Worm (Caenorhabditis elegans): ENCODE measurements around the gene oatr-1.
A peak's percentile ranks its signal among the peaks of the same experiment; 100 is the strongest.

Gene oatr-1

ce11 chrIII:6360114-6360513 is 35.9 kb downstream of the oatr-1 start:
- no peak for TF ChIP-seq flt-1 (GFP tag; IDR thresholded peaks at IDR 0.05)
- TF ChIP-seq ceh-36 (tag; optimal IDR thresholded peaks at IDR 0.05): no peak
- TF ChIP-seq hmbx-1 (tag; optimal IDR thresholded peaks at IDR 0.05): no peak

ce11 chrIII:6359171-6359854 is 36.7 kb downstream of the oatr-1 start:
- TF ChIP-seq ceh-13 (GFP tag; optimal IDR thresholded peaks at IDR 0.05) (no peak), tbx-11 (GFP tag; IDR thresholded peaks at IDR 0.05) (0 out of 2 replicates have a peak, but pooled peaks have one; percentile 16)

- TF ChIP-seq hmg-4 (GFP tag; optimal IDR thresholded peaks at IDR 0.05) (no peak), ets-7 (tag; optimal IDR thresholded peaks at IDR 0.05) (no peak), ceh-13 (GFP tag; optimal IDR thresholded peaks at IDR 0.05) (no peak), flt-1 (GFP tag; IDR thresholded peaks at IDR 0.05) (no peak), tbx-11 (GFP tag; IDR thresholded peaks at IDR 0.05) (no peak), hmbx-1 (tag; optimal IDR thresholded peaks at IDR 0.05) (no peak), hnd-1 (tag; optimal IDR thresholded peaks at IDR 0.05) (no peak), tbx-37 (GFP tag; conservative IDR thresholded peaks at IDR 0.05) (no peak), pes-1 (GFP tag; IDR thresholded peaks at IDR 0.05) (no peak), tra-4 (tag; optimal IDR thresholded peaks at IDR 0.05) (no peak)
Measured at ce11 chrIII:6358704-6359103, 37.3 kb downstream of the oatr-1 start.

ce11 chrIII:6356764-6357163 is 39.2 kb downstream of the oatr-1 start:
- TF ChIP-seq scrt-1 (GFP tag; IDR thresholded peaks at IDR 0.05) (no peak), pes-1 (GFP tag; IDR thresholded peaks at IDR 0.05) (no peak), F13C5.2 (tag; optimal IDR thresholded peaks at IDR 0.05) (no peak), ceh-36 (tag; optimal IDR thresholded peaks at IDR 0.05) (no peak), tbx-37 (GFP tag; conservative IDR thresholded peaks at IDR 0.05) (no peak), sea-1 (GFP tag; conservative IDR thresholded peaks at IDR 0.05) (no peak), B0310.2 (tag; optimal IDR thresholded peaks at IDR 0.05) (no peak), hnd-1 (tag; optimal IDR thresholded peaks at IDR 0.05) (no peak), ama-1 (optimal IDR thresholded peaks at IDR 0.05) (no peak), tra-4 (tag; optimal IDR thresholded peaks at IDR 0.05) (no peak), hmg-4 (GFP tag; optimal IDR thresholded peaks at IDR 0.05) (no peak), ceh-13 (GFP tag; optimal IDR thresholded peaks at IDR 0.05) (no peak), aly-1 (tag; optimal IDR thresholded peaks at IDR 0.05) (no peak), tbx-11 (GFP tag; IDR thresholded peaks at IDR 0.05) (no peak), ets-7 (tag; optimal IDR thresholded peaks at IDR 0.05) (no peak), flt-1 (GFP tag; IDR thresholded peaks at IDR 0.05) (no peak), hmbx-1 (tag; optimal IDR thresholded peaks at IDR 0.05) (no peak)

- TF ChIP-seq sea-1 (GFP tag; conservative IDR thresholded peaks at IDR 0.05): no peak
- no peak for TF ChIP-seq ceh-13 (GFP tag; optimal IDR thresholded peaks at IDR 0.05)
- no peak for TF ChIP-seq scrt-1 (GFP tag; IDR thresholded peaks at IDR 0.05)
- TF ChIP-seq tbx-37 (GFP tag; conservative IDR thresholded peaks at IDR 0.05): no peak
- no peak for TF ChIP-seq hmbx-1 (tag; optimal IDR thresholded peaks at IDR 0.05)
- no peak for TF ChIP-seq ceh-36 (tag; optimal IDR thresholded peaks at IDR 0.05)
- no peak for TF ChIP-seq ets-7 (tag; optimal IDR thresholded peaks at IDR 0.05)
- TF ChIP-seq hnd-1 (tag; optimal IDR thresholded peaks at IDR 0.05): no peak
- TF ChIP-seq aly-1 (tag; optimal IDR thresholded peaks at IDR 0.05): no peak
- TF ChIP-seq pes-1 (GFP tag; IDR thresholded peaks at IDR 0.05): no peak
- TF ChIP-seq F13C5.2 (tag; optimal IDR thresholded peaks at IDR 0.05): no peak
- TF ChIP-seq hmg-4 (GFP tag; optimal IDR thresholded peaks at IDR 0.05): no peak
Measured at ce11 chrIII:6356007-6356406, 40.0 kb downstream of the oatr-1 start.

ce11 chrIII:6355359-6355758 is 40.6 kb downstream of the oatr-1 start:
- TF ChIP-seq hnd-1 (tag; optimal IDR thresholded peaks at IDR 0.05): no peak
- no peak for TF ChIP-seq pes-1 (GFP tag; IDR thresholded peaks at IDR 0.05)
- TF ChIP-seq tra-4 (tag; optimal IDR thresholded peaks at IDR 0.05): no peak
- TF ChIP-seq ama-1 (optimal IDR thresholded peaks at IDR 0.05): no peak
- no peak for TF ChIP-seq hmg-4 (GFP tag; optimal IDR thresholded peaks at IDR 0.05)

ce11 chrIII:6353084-6353483 is 42.9 kb downstream of the oatr-1 start, which contains the start of gene akap-1:
TSS of gene akap-1 (plus strand) at chrIII:6353384.
- TF ChIP-seq scrt-1 (GFP tag; IDR thresholded peaks at IDR 0.05) (no peak), tra-4 (tag; optimal IDR thresholded peaks at IDR 0.05) (no peak), B0310.2 (tag; optimal IDR thresholded peaks at IDR 0.05) (no peak), tbx-11 (GFP tag; IDR thresholded peaks at IDR 0.05) (no peak), hmbx-1 (tag; optimal IDR thresholded peaks at IDR 0.05) (no peak), pes-1 (GFP tag; IDR thresholded peaks at IDR 0.05) (no peak), ceh-13 (GFP tag; optimal IDR thresholded peaks at IDR 0.05) (no peak), hnd-1 (tag; optimal IDR thresholded peaks at IDR 0.05) (no peak), ama-1 (optimal IDR thresholded peaks at IDR 0.05) (no peak), hmg-4 (GFP tag; optimal IDR thresholded peaks at IDR 0.05) (no peak), tbx-37 (GFP tag; conservative IDR thresholded peaks at IDR 0.05) (no peak), ets-7 (tag; optimal IDR thresholded peaks at IDR 0.05) (no peak), aly-1 (tag; optimal IDR thresholded peaks at IDR 0.05) (no peak), F13C5.2 (tag; optimal IDR thresholded peaks at IDR 0.05) (no peak), flt-1 (GFP tag; IDR thresholded peaks at IDR 0.05) (no peak), ceh-36 (tag; optimal IDR thresholded peaks at IDR 0.05) (no peak)

- no peak for TF ChIP-seq tbx-37 (GFP tag; conservative IDR thresholded peaks at IDR 0.05)
- TF ChIP-seq ceh-36 (tag; optimal IDR thresholded peaks at IDR 0.05): no peak
- no peak for TF ChIP-seq sea-1 (GFP tag; conservative IDR thresholded peaks at IDR 0.05)
- no peak for TF ChIP-seq aly-1 (tag; optimal IDR thresholded peaks at IDR 0.05)
- TF ChIP-seq ets-7 (tag; optimal IDR thresholded peaks at IDR 0.05): no peak
- no peak for TF ChIP-seq F13C5.2 (tag; optimal IDR thresholded peaks at IDR 0.05)
- TF ChIP-seq hnd-1 (tag; optimal IDR thresholded peaks at IDR 0.05): no peak
- no peak for TF ChIP-seq hmbx-1 (tag; optimal IDR thresholded peaks at IDR 0.05)
- TF ChIP-seq hmg-4 (GFP tag; optimal IDR thresholded peaks at IDR 0.05): no peak
- no peak for TF ChIP-seq tbx-11 (GFP tag; IDR thresholded peaks at IDR 0.05)
- TF ChIP-seq tra-4 (tag; optimal IDR thresholded peaks at IDR 0.05): no peak
- no peak for TF ChIP-seq ama-1 (optimal IDR thresholded peaks at IDR 0.05)
- TF ChIP-seq ceh-13 (GFP tag; optimal IDR thresholded peaks at IDR 0.05): no peak
- TF ChIP-seq flt-1 (GFP tag; IDR thresholded peaks at IDR 0.05): no peak
- TF ChIP-seq scrt-1 (GFP tag; IDR thresholded peaks at IDR 0.05): no peak
Measured at ce11 chrIII:6352459-6352858, 43.5 kb downstream of the oatr-1 start.

Data from whole organism, early embryonic.